Fruit fly (Drosophila melanogaster): ENCODE data around the gene CG14331.

- TF ChIP-seq CG8478 (optimal IDR thresholded peaks at IDR 0.05): no peak
- TF ChIP-seq CTCF (optimal IDR thresholded peaks at IDR 0.05): no peak
These were observed 8.2 kb upstream of the CG14331 start, which contains the start of gene Eh for dm6 chr3R:17448758-17449157.

Data from S2 (cell line).